Fruit fly (Drosophila melanogaster) S2 (cell line): ENCODE results near the gene RpS28a.

ENCODE experiments used
- CG8478 ChIP-seq: fragments of >200 bp; optimal IDR thresholded peaks from 2 replicates; lab custom pipeline; 2018
- CTCF ChIP-seq, 2 experiments: fragments of >200 bp; optimal IDR thresholded peaks; 2 replicates each; lab custom pipeline; 2018

DNA sequence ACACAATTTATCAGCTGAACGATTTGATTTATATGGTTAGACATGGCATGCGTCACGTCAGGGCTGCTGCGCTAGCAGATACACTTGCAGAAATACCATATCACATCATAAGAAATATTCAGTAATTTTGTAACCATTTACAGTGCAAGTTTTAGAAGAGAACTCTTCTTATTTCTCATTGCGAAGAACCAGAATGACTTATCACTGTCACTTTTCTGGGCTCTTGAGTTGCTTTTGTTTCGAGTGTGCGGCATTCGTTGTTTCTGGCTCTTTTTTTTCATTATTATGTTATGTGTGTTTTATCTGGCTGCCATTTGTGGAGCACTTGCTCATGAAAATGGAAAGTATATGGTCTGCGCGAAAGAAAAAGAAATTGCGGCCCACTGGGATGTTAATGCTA, 40.4 kb downstream of the RpS28a start:
- TF ChIP-seq CTCF (optimal IDR thresholded peaks at IDR 0.05; lab: Kevin White, UChicago) (no peak), CG8478 (lab: Kevin White, UChicago) (no peak)
